Worm (Caenorhabditis elegans) whole organism, L1 larva: ENCODE measurements around the gene T07D3.9.

Experiments used
- ces-1 ChIP-seq: fragments of 150-350 bp; optimal IDR thresholded peaks from 2 replicates; lab custom pipeline; 2014; ENCODE audit warnings: missing biosample characterization, missing genetic modification reagents, missing genetic modification characterization
- dpl-1 ChIP-seq, 3 experiments: fragments of 150-350 bp in 2 of 3; sonication (generic microtip) in 1 of 3; optimal IDR thresholded peaks; 2 replicates each; lab custom pipeline; 2014 to 2017; ENCODE audit warnings: missing biosample characterization in 3 of 3, missing genetic modification characterization in 3 of 3, missing genetic modification reagents in 3 of 3

ce11 chrII:868240-868864, 32.4 kb downstream of the T07D3.9 start, which contains the start of gene fbxc-51:
- no peak for TF ChIP-seq dpl-1 (GFP tag; optimal IDR thresholded peaks at IDR 0.05; lab: Kevin White, UChicago)
- TF ChIP-seq ces-1 (GFP tag; lab: Kevin White, UChicago) = no peak
